Fruit fly (Drosophila melanogaster) Kc167 (cell line): Measurements from ENCODE around the gene MBD-like.

Experiments used
- Sin3A ChIP-seq: fragments of >200 bp; optimal IDR thresholded peaks from 2 replicates; lab custom pipeline; 2018; ENCODE audit warnings: missing external identifiers
- h ChIP-seq: fragments of >200 bp; optimal IDR thresholded peaks from 3 replicates; lab custom pipeline; 2018; ENCODE audit warnings: missing external identifiers
- insv ChIP-seq: fragments of >200 bp; optimal IDR thresholded peaks from 3 replicates; lab custom pipeline; 2018; ENCODE audit warnings: missing external identifiers
- psq ChIP-seq: fragments of >200 bp; optimal IDR thresholded peaks from 2 replicates; lab custom pipeline; 2017; ENCODE audit warnings: missing external identifiers
- ttk ChIP-seq: sonication (Bioruptor generic); optimal IDR thresholded peaks from 2 replicates; lab custom pipeline; 2017; ENCODE audit warnings: missing external identifiers

DNA sequence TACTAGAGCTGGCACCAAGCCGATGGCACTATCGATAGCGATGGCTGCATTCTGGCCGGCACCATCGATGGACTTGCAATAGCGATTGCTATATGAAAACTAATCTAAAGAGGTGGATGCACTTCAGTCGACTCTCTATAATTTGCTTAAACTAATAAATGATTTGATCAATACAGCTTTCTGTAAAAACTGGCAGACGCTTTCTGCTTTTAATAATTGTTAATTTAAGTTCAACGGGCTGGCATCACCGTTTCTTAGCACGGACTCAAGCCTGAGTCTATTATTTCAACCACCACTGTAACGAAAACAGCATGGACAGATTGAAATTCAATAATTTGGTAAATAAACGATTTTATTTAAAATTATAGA lies 46.5 kb upstream of the MBD-like start, which contains the start of the genes Ras85D and Rlb1:
- no peak for TF ChIP-seq psq (lab: Kevin White, UChicago)
- no peak for TF ChIP-seq h (lab: Kevin White, UChicago)
- no peak for TF ChIP-seq Sin3A (lab: Kevin White, UChicago)
- no peak for TF ChIP-seq insv
- TF ChIP-seq ttk (lab: Kevin White, UChicago): no peak
